Worm (Caenorhabditis elegans) whole organism, late embryonic: ENCODE data around the gene Y54F10BM.23.

Experiments
- ceh-45 ChIP-seq: fragments of 200-800 bp; sonication (Bioruptor generic); IDR thresholded peaks from 2 replicates; pipeline ENCODE4 v1.3.6; 2022; ENCODE audit warnings: missing genetic modification reagents, missing genetic modification characterization, missing compliant biosample characterization
- che-1 ChIP-seq: sonication (generic microtip); optimal IDR thresholded peaks from 2 replicates; lab custom pipeline; 2016; ENCODE audit warnings: mild to moderate bottlenecking, missing genetic modification characterization, missing compliant biosample characterization
- pag-3 ChIP-seq: sonication (generic microtip); optimal IDR thresholded peaks from 2 replicates; lab custom pipeline; 2016; ENCODE audit warnings: missing compliant biosample characterization, missing genetic modification characterization, borderline replicate concordance
- tbx-2 ChIP-seq: sonication (generic microtip); optimal IDR thresholded peaks from 2 replicates; lab custom pipeline; 2016; ENCODE audit warnings: missing genetic modification characterization, missing compliant biosample characterization

- no peak for TF ChIP-seq che-1 (tag; lab: Kevin White, UChicago)
- peak; percentile 53 for TF ChIP-seq tbx-2
- no peak for TF ChIP-seq ceh-45 (GFP tag; lab: Robert Waterston, UW)
- no peak for TF ChIP-seq pag-3 (tag; lab: Kevin White, UChicago)
Observed at ce11 chrIII:2234192-2234934, 45.0 kb downstream of the Y54F10BM.23 start, which contains the start of gene C39B5.2.
